Worm (Caenorhabditis elegans) whole organism, late embryonic: ENCODE data around the gene F54D12.10.
A peak's percentile ranks its signal among the peaks of the same experiment; 100 is the strongest.

ENCODE experiments used
- C38D4.7 ChIP-seq: fragments of 200-800 bp; sonication (Bioruptor generic); optimal IDR thresholded peaks from 2 replicates; lab custom pipeline; 2018; ENCODE audit warnings: mild to moderate bottlenecking, missing genetic modification characterization, moderate library complexity, missing compliant biosample characterization
- K09A11.1 ChIP-seq: sonication (generic microtip); optimal IDR thresholded peaks from 2 replicates; lab custom pipeline; 2017; ENCODE audit warnings: antibody characterized with exemption, mild to moderate bottlenecking, missing genetic modification characterization, missing compliant biosample characterization; ENCODE audit not compliant: insufficient read depth
- ama-1 ChIP-seq: fragments of 150-350 bp; optimal IDR thresholded peaks from 2 replicates; lab custom pipeline; 2014
- ceh-14 ChIP-seq: sonication (generic microtip); optimal IDR thresholded peaks from 2 replicates; lab custom pipeline; 2016; ENCODE audit warnings: missing genotype, missing genetic modification characterization, missing compliant biosample characterization
- ceh-18 ChIP-seq: sonication (generic microtip); optimal IDR thresholded peaks from 2 replicates; lab custom pipeline; 2016; ENCODE audit warnings: missing genetic modification characterization, missing compliant biosample characterization
- ceh-19 ChIP-seq: fragments of 200-800 bp; sonication (Bioruptor generic); optimal IDR thresholded peaks from 2 replicates; lab custom pipeline; 2018; ENCODE audit warnings: mild to moderate bottlenecking, missing genetic modification characterization, missing compliant biosample characterization
- ceh-2 ChIP-seq: sonication (generic microtip); optimal IDR thresholded peaks from 2 replicates; lab custom pipeline; 2016; ENCODE audit warnings: missing genotype, missing genetic modification characterization, missing compliant biosample characterization
- ceh-31 ChIP-seq: sonication (generic microtip); optimal IDR thresholded peaks from 2 replicates; lab custom pipeline; 2016; ENCODE audit warnings: missing genetic modification characterization, missing compliant biosample characterization
- ceh-45 ChIP-seq: fragments of 200-800 bp; sonication (Bioruptor generic); IDR thresholded peaks from 2 replicates; pipeline ENCODE4 v1.3.6; 2022; ENCODE audit warnings: missing genetic modification reagents, missing genetic modification characterization, missing compliant biosample characterization
- ceh-48 ChIP-seq: sonication (generic microtip); optimal IDR thresholded peaks from 2 replicates; lab custom pipeline; 2016; ENCODE audit warnings: missing genetic modification characterization, inconsistent platforms, missing compliant biosample characterization
- ceh-6 ChIP-seq: fragments of 200-800 bp; sonication (Bioruptor generic); optimal IDR thresholded peaks from 2 replicates; lab custom pipeline; 2018; ENCODE audit warnings: mild to moderate bottlenecking, missing genetic modification characterization, missing compliant biosample characterization
- ceh-9 ChIP-seq: sonication (generic microtip); optimal IDR thresholded peaks from 2 replicates; lab custom pipeline; 2016; ENCODE audit warnings: mild to moderate bottlenecking, missing genetic modification characterization, inconsistent platforms, missing compliant biosample characterization
- dve-1 ChIP-seq: sonication (generic microtip); optimal IDR thresholded peaks from 2 replicates; lab custom pipeline; 2017; ENCODE audit warnings: antibody characterized with exemption, mild to moderate bottlenecking, missing genetic modification characterization, missing compliant biosample characterization
- ets-4 ChIP-seq: sonication (generic microtip); optimal IDR thresholded peaks from 2 replicates; lab custom pipeline; 2016; ENCODE audit warnings: missing genetic modification characterization, missing compliant biosample characterization
- eyg-1 ChIP-seq: sonication (generic microtip); optimal IDR thresholded peaks from 2 replicates; lab custom pipeline; 2016; ENCODE audit warnings: missing genotype, missing genetic modification characterization, missing compliant biosample characterization
- fkh-10 ChIP-seq: fragments of 150-350 bp; optimal IDR thresholded peaks from 2 replicates; lab custom pipeline; 2014; ENCODE audit warnings: missing biosample characterization, missing genetic modification reagents, missing genetic modification characterization
- hlh-13 ChIP-seq: fragments of 200-800 bp; sonication (Bioruptor generic); optimal IDR thresholded peaks from 2 replicates; lab custom pipeline; 2018; ENCODE audit warnings: mild to moderate bottlenecking, missing genetic modification characterization, missing compliant biosample characterization
- hlh-6 ChIP-seq: sonication (generic microtip); optimal IDR thresholded peaks from 2 replicates; lab custom pipeline; 2016; ENCODE audit warnings: missing genotype, missing genetic modification characterization, missing compliant biosample characterization
- hlh-8 ChIP-seq: sonication (generic microtip); optimal IDR thresholded peaks from 2 replicates; lab custom pipeline; 2016; ENCODE audit warnings: missing genotype, missing genetic modification characterization, missing compliant biosample characterization
- lin-11 ChIP-seq: fragments of 200-800 bp; sonication (Bioruptor generic); optimal IDR thresholded peaks from 2 replicates; lab custom pipeline; 2018; ENCODE audit warnings: mild to moderate bottlenecking, missing genetic modification characterization, missing compliant biosample characterization
- mec-3 ChIP-seq: sonication (generic microtip); optimal IDR thresholded peaks from 2 replicates; lab custom pipeline; 2016; ENCODE audit warnings: borderline replicate concordance, missing genetic modification characterization, missing compliant biosample characterization
- nfya-1 ChIP-seq: sonication (generic microtip); optimal IDR thresholded peaks from 2 replicates; lab custom pipeline; 2017; ENCODE audit warnings: missing genetic modification characterization, mild to moderate bottlenecking, missing compliant biosample characterization, antibody characterized with exemption, moderate library complexity
- nhr-11 ChIP-seq: fragments of 150-350 bp; optimal IDR thresholded peaks from 2 replicates; lab custom pipeline; 2014; ENCODE audit warnings: missing biosample characterization, missing genetic modification characterization
- nhr-232 ChIP-seq: sonication (generic microtip); optimal IDR thresholded peaks from 2 replicates; lab custom pipeline; 2016; ENCODE audit warnings: missing genetic modification characterization, missing compliant biosample characterization
- npax-4 ChIP-seq: sonication (generic microtip); optimal IDR thresholded peaks from 2 replicates; lab custom pipeline; 2016; ENCODE audit warnings: missing genetic modification characterization, missing compliant biosample characterization
- pag-3 ChIP-seq: sonication (generic microtip); optimal IDR thresholded peaks from 2 replicates; lab custom pipeline; 2016; ENCODE audit warnings: missing compliant biosample characterization, missing genetic modification characterization, borderline replicate concordance
- pat-9 ChIP-seq: fragments of 200-800 bp; sonication (Bioruptor generic); optimal IDR thresholded peaks from 2 replicates; lab custom pipeline; 2018; ENCODE audit warnings: mild to moderate bottlenecking, missing genetic modification characterization, moderate library complexity, missing compliant biosample characterization
- pha-4 ChIP-seq: fragments of 150-350 bp; optimal IDR thresholded peaks from 2 replicates; lab custom pipeline; 2018; ENCODE audit warnings: missing biosample characterization, missing genetic modification reagents, missing genetic modification characterization
- pqm-1 ChIP-seq: sonication (generic microtip); optimal IDR thresholded peaks from 2 replicates; lab custom pipeline; 2016; ENCODE audit warnings: missing genetic modification characterization, missing compliant biosample characterization
- pros-1 ChIP-seq: fragments of 150-350 bp; optimal IDR thresholded peaks from 2 replicates; lab custom pipeline; 2014; ENCODE audit warnings: missing biosample characterization, missing genetic modification reagents, missing genetic modification characterization
- ref-2 ChIP-seq: sonication (generic microtip); optimal IDR thresholded peaks from 2 replicates; lab custom pipeline; 2016; ENCODE audit warnings: missing genetic modification characterization, missing compliant biosample characterization
- rnt-1 ChIP-seq: sonication (generic microtip); optimal IDR thresholded peaks from 2 replicates; lab custom pipeline; 2016; ENCODE audit warnings: missing genetic modification characterization, missing compliant biosample characterization
- sdc-2 ChIP-seq: sonication (generic microtip); optimal IDR thresholded peaks from 2 replicates; lab custom pipeline; 2016; ENCODE audit warnings: missing genotype, missing genetic modification characterization, missing compliant biosample characterization
- tbx-7 ChIP-seq: sonication (generic microtip); optimal IDR thresholded peaks from 2 replicates; lab custom pipeline; 2016; ENCODE audit warnings: missing genotype, missing genetic modification characterization, missing compliant biosample characterization
- ttx-3 ChIP-seq: sonication (generic microtip); optimal IDR thresholded peaks from 2 replicates; lab custom pipeline; 2016; ENCODE audit warnings: missing genetic modification reagents, missing genetic modification characterization, missing compliant biosample characterization
- unc-42 ChIP-seq: sonication (generic microtip); optimal IDR thresholded peaks from 2 replicates; lab custom pipeline; 2016; ENCODE audit warnings: missing genotype, missing genetic modification characterization, missing compliant biosample characterization
- unc-86 ChIP-seq: sonication (generic microtip); optimal IDR thresholded peaks from 2 replicates; lab custom pipeline; 2016; ENCODE audit warnings: missing genetic modification characterization, missing compliant biosample characterization
- ztf-16 ChIP-seq: sonication (generic microtip); optimal IDR thresholded peaks from 2 replicates; lab custom pipeline; 2017; ENCODE audit warnings: missing genetic modification characterization, missing compliant biosample characterization

Gene F54D12.10

DNA sequence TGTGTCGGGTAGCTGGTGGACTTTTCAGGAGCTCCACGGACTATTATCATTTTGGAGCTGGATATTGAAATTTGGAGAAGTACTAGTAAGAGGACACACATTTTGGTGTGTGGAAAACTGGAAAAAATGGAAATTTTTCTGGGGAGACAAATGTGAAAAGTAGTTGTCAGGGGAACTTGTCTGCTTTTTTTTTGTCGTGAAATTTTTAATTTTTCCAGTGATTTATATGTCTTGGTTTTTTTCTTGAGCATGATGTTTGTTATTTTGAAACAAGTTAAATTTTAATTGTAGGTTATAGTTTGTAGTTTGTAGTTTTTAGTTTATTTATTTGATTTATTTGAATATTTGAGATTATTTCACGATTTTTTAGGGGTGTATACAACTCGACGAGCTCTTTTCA is 7.1 kb upstream of the F54D12.10 start, which contains the start of gene F54D12.7:
TSS of gene F54D12.7 (minus strand) at position 101 of the 400 bp plus-strand sequence.
- TF ChIP-seq ets-4 (tag; lab: Kevin White, UChicago): no peak
- no peak for TF ChIP-seq unc-42 (tag; lab: Kevin White, UChicago)
- TF ChIP-seq ref-2 (tag; lab: Kevin White, UChicago): no peak
- no peak for TF ChIP-seq ceh-48 (tag; lab: Kevin White, UChicago)
- no peak for TF ChIP-seq hlh-13
- no peak for TF ChIP-seq hlh-6 (tag; lab: Kevin White, UChicago)
- TF ChIP-seq eyg-1 (tag; lab: Kevin White, UChicago): no peak
- no peak for TF ChIP-seq nhr-232 (tag; lab: Kevin White, UChicago)
- no peak for TF ChIP-seq unc-86 (tag; lab: Kevin White, UChicago)
- TF ChIP-seq ceh-6: no peak
- TF ChIP-seq ttx-3 (tag; lab: Kevin White, UChicago): no peak
- TF ChIP-seq pha-4 (tag; lab: Kevin White, UChicago): no peak
- no peak for TF ChIP-seq ztf-16
- TF ChIP-seq npax-4 (tag; lab: Kevin White, UChicago): no peak
- TF ChIP-seq, all 69 proteins: peak for 0

DNA sequence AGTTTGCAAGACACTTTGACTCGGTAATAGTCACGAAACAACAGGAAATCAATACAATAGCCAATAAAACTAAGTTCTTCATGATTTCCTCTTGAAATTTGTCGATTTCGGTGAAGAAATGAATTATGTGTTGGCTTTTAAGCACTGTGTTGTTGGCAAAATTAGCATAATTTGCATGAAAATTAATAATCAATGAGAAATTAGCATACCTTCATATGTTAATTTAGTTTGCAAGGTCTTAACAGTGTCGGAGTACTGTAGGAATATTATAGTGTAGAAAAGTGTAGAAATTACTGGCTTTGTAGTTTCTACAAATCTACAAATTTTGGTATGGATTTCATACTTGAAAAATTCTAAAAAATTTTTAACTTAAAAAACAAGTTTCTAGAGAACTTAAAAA is 3.5 kb upstream of the F54D12.10 start, which contains the start of gene F54D12.9:
TSS of gene F54D12.9 (minus strand) at position 101 of the 400 bp plus-strand sequence.
- TF ChIP-seq ceh-2 (tag; lab: Kevin White, UChicago) (no peak), hlh-13 (no peak), pat-9 (tag; lab: Kevin White, UChicago) (no peak), ceh-48 (tag; lab: Kevin White, UChicago) (no peak), dve-1 (tag; lab: Kevin White, UChicago) (no peak), mec-3 (tag; lab: Kevin White, UChicago) (no peak), nfya-1 (tag; lab: Kevin White, UChicago) (no peak), pqm-1 (tag; lab: Kevin White, UChicago) (no peak), fkh-10 (GFP tag; lab: Kevin White, UChicago) (no peak), ceh-45 (GFP tag; lab: Robert Waterston, UW) (no peak)

- TF ChIP-seq dve-1 (tag; lab: Kevin White, UChicago): no peak
- no peak for TF ChIP-seq K09A11.1 (tag; lab: Kevin White, UChicago)
- TF ChIP-seq ets-4 (tag; lab: Kevin White, UChicago): no peak
- no peak for TF ChIP-seq ceh-6
- no peak for TF ChIP-seq tbx-7
- TF ChIP-seq lin-11 (tag; lab: Kevin White, UChicago): no peak
- TF ChIP-seq ama-1 (lab: Kevin White, UChicago): no peak
- TF ChIP-seq sdc-2 (tag; lab: Kevin White, UChicago): no peak
- no peak for TF ChIP-seq hlh-8 (tag; lab: Kevin White, UChicago)
- no peak for TF ChIP-seq ceh-31 (tag; lab: Kevin White, UChicago)
- no peak for TF ChIP-seq rnt-1 (tag; lab: Kevin White, UChicago)
- TF ChIP-seq ceh-2 (tag; lab: Kevin White, UChicago): no peak
- no peak for TF ChIP-seq C38D4.7 (GFP tag; lab: Kevin White, UChicago)
- no peak for TF ChIP-seq ceh-9
- TF ChIP-seq ceh-19 (GFP tag; lab: Kevin White, UChicago): no peak
- no peak for TF ChIP-seq ceh-14
- no peak for TF ChIP-seq nhr-11 (tag; lab: Kevin White, UChicago)
- TF ChIP-seq ttx-3 (tag; lab: Kevin White, UChicago): no peak
- no peak for TF ChIP-seq hlh-13
- no peak for TF ChIP-seq pag-3 (tag; lab: Kevin White, UChicago)
Observed at ce11 chrII:1376795-1377194, 1.4 kb downstream of the F54D12.10 start.

DNA sequence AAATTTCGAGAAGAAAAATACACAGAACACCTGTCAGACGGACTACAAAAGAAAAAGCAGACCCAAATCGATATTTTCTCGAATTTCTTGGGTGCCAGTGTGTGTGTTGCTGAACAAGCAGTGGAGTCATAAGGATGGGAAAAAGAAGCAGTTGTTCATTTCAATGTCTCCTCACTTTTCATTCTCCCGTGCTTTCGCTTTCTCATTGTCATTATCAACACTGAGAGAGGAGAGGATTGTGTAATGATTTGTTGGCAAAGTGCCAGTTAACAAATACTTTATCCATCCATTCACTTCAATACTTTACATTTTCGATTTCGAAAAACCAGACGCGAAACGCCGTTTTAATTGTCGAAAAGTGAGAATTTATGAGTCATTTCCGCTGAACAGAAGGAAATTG is 2.5 kb downstream of the F54D12.10 start:
- no peak for TF ChIP-seq ceh-45 (GFP tag; lab: Robert Waterston, UW)
- no peak for TF ChIP-seq npax-4 (tag; lab: Kevin White, UChicago)
- no peak for TF ChIP-seq pros-1
- no peak for TF ChIP-seq unc-42 (tag; lab: Kevin White, UChicago)
- peak; percentile 42 for TF ChIP-seq ceh-18 (tag; lab: Kevin White, UChicago)
